Worm (Caenorhabditis elegans) whole organism, L3 larva: Measurements from ENCODE around the gene sqst-3.

ENCODE experiments used
- ceh-16 ChIP-seq: sonication (generic microtip); optimal IDR thresholded peaks from 2 replicates; lab custom pipeline; 2017; ENCODE audit warnings: missing biosample characterization, missing genetic modification characterization
- ceh-28 ChIP-seq: fragments of 150-350 bp; optimal IDR thresholded peaks from 2 replicates; lab custom pipeline; 2014; ENCODE audit warnings: missing biosample characterization, missing genetic modification reagents, missing genetic modification characterization
- nfya-1 ChIP-seq: sonication (generic microtip); optimal IDR thresholded peaks from 2 replicates; lab custom pipeline; 2017; ENCODE audit warnings: missing genetic modification characterization, mild to moderate bottlenecking, missing compliant biosample characterization, antibody characterized with exemption, moderate library complexity; ENCODE audit not compliant: insufficient read depth
- nhr-23 ChIP-seq: fragments of 150-350 bp; optimal IDR thresholded peaks from 2 replicates; lab custom pipeline; 2014; ENCODE audit warnings: missing biosample characterization, missing genetic modification reagents, missing genetic modification characterization
- snpc-4 ChIP-seq: fragments of 150-350 bp; optimal IDR thresholded peaks from 2 replicates; lab custom pipeline; 2014; ENCODE audit warnings: missing biosample characterization, missing genetic modification characterization
- unc-62 ChIP-seq: fragments of 150-350 bp; sonication (generic microtip); optimal IDR thresholded peaks from 4 replicates; lab custom pipeline; 2014; ENCODE audit warnings: missing biosample characterization, missing genetic modification reagents, missing genetic modification characterization
- zag-1 ChIP-seq: fragments of 150-350 bp; optimal IDR thresholded peaks from 2 replicates; lab custom pipeline; 2014; ENCODE audit warnings: missing biosample characterization, missing genetic modification characterization

- TF ChIP-seq ceh-28 (tag; lab: Kevin White, UChicago) = no peak
- no peak for TF ChIP-seq unc-62 (GFP tag; lab: Kevin White, UChicago)
- no peak for TF ChIP-seq snpc-4 (tag; lab: Kevin White, UChicago)
- TF ChIP-seq nfya-1 (tag; lab: Kevin White, UChicago) = no peak
- no peak for TF ChIP-seq nhr-23 (tag; lab: Kevin White, UChicago)
- TF ChIP-seq ceh-16 (tag; lab: Kevin White, UChicago) = no peak
- TF ChIP-seq zag-1 (tag; lab: Kevin White, UChicago) = no peak
Measured at ce11 chrV:19206911-19207310, 23.7 kb upstream of the sqst-3 start.
